Fruit fly (Drosophila melanogaster) whole organism, pupa: ENCODE data around the gene Pex7.

ENCODE experiments used
- CG12605 ChIP-seq: fragments of 200-800 bp; sonication (Bioruptor generic); IDR thresholded peaks from 2 replicates; pipeline ENCODE4 v1.3.6; 2022; ENCODE audit warnings: missing biosample characterization, missing genetic modification characterization
- CG14655 ChIP-seq: fragments of 200-800 bp; sonication (Bioruptor generic); optimal IDR thresholded peaks from 3 replicates; lab custom pipeline; 2017; ENCODE audit warnings: mild to moderate bottlenecking, missing biosample characterization, missing genetic modification reagents, missing genetic modification characterization
- CG15710 ChIP-seq: fragments of 200-800 bp; sonication (Bioruptor generic); optimal IDR thresholded peaks from 2 replicates; lab custom pipeline; 2018; ENCODE audit warnings: missing biosample characterization, mild to moderate bottlenecking, missing genetic modification characterization, moderate library complexity
- CG17806 ChIP-seq: fragments of 200-800 bp; sonication (Bioruptor generic); optimal IDR thresholded peaks from 2 replicates; lab custom pipeline; 2018; ENCODE audit warnings: missing biosample characterization, mild to moderate bottlenecking, missing genetic modification characterization, moderate library complexity
- CG8159 ChIP-seq: fragments of 200-800 bp; sonication (Bioruptor generic); optimal IDR thresholded peaks from 3 replicates; lab custom pipeline; 2018; ENCODE audit warnings: missing biosample characterization, mild to moderate bottlenecking, missing genetic modification characterization, moderate library complexity
- CG9948 ChIP-seq: fragments of 200-800 bp; sonication (Bioruptor generic); optimal IDR thresholded peaks from 2 replicates; lab custom pipeline; 2018; ENCODE audit warnings: missing biosample characterization, mild to moderate bottlenecking, missing genetic modification characterization, moderate library complexity
- D1 ChIP-seq: fragments of 200-800 bp; sonication (Bioruptor generic); optimal IDR thresholded peaks from 2 replicates; lab custom pipeline; 2018; ENCODE audit warnings: missing biosample characterization, mild to moderate bottlenecking, missing genetic modification characterization, moderate library complexity
- EcR ChIP-seq: fragments of 200-800 bp; sonication (Bioruptor generic); optimal IDR thresholded peaks from 3 replicates; lab custom pipeline; 2019; ENCODE audit warnings: missing biosample characterization, missing genetic modification characterization, mild to moderate bottlenecking, moderate library complexity, missing genetic modification reagents
- Ets98B ChIP-seq: fragments of 200-800 bp; sonication (Bioruptor generic); IDR thresholded peaks from 2 replicates; pipeline ENCODE4 v1.3.6; 2022; ENCODE audit warnings: missing biosample characterization, missing genetic modification characterization
- Pif1A ChIP-seq: fragments of 200-800 bp; sonication (Bioruptor generic); optimal IDR thresholded peaks from 3 replicates; lab custom pipeline; 2016; ENCODE audit warnings: missing biosample characterization, missing genetic modification characterization
- Snoo ChIP-seq: fragments of 200-800 bp; sonication (Bioruptor generic); optimal IDR thresholded peaks from 3 replicates; lab custom pipeline; 2017; ENCODE audit warnings: missing biosample characterization, mild to moderate bottlenecking, missing genetic modification characterization, inconsistent platforms

dm6 chr3L:8675029-8675544, 28.1 kb downstream of the Pex7 start:
- TF ChIP-seq D1 (tag; lab: Kevin White, UChicago) = no peak
- TF ChIP-seq EcR (GFP tag; lab: Kevin White, UChicago) = no peak
- no peak for TF ChIP-seq CG17806
- no peak for TF ChIP-seq CG12605 (GFP tag; lab: Robert Waterston, UW)
- TF ChIP-seq CG9948 = no peak
- no peak for TF ChIP-seq CG15710
- TF ChIP-seq CG14655 = no peak
- no peak for TF ChIP-seq Pif1A
- no peak for TF ChIP-seq Snoo
- no peak for TF ChIP-seq Ets98B
- no peak for TF ChIP-seq CG8159 (tag; lab: Kevin White, UChicago)
